Fruit fly (Drosophila melanogaster): ENCODE measurements around the gene mRpS7.
A peak's percentile ranks its signal among the peaks of the same experiment; 100 is the strongest.

mRpS7 gene

dm6 chr2L:10339841-10340240, 46.6 kb upstream of the mRpS7 start:
- TF ChIP-seq OdsH (GFP tag; optimal IDR thresholded peaks at IDR 0.05): no peak
- peak; percentile 24 for TF ChIP-seq Eip78C (GFP tag)
- peak; percentile 71 for TF ChIP-seq svp (GFP tag)

dm6 chr2L:10341405-10341804, 45.1 kb upstream of the mRpS7 start, which contains the start of gene CG31715:
CG31715 (plus strand) TSS chr2L:10341616.
- TF ChIP-seq CG6276 (GFP tag; optimal IDR thresholded peaks at IDR 0.05) (no peak), ss (GFP tag; optimal IDR thresholded peaks at IDR 0.05) (no peak), Eip78C (GFP tag) (no peak), OdsH (GFP tag; optimal IDR thresholded peaks at IDR 0.05) (no peak), eg (GFP tag; IDR thresholded peaks at IDR 0.05) (no peak), CG6854 (GFP tag; optimal IDR thresholded peaks at IDR 0.05) (no peak), CG8319 (GFP tag; optimal IDR thresholded peaks at IDR 0.05) (no peak), net (GFP tag; optimal IDR thresholded peaks at IDR 0.05) (no peak), CG16779 (tag; optimal IDR thresholded peaks at IDR 0.05) (no peak), Met (GFP tag; optimal IDR thresholded peaks at IDR 0.05) (peak; percentile 13), salr (GFP tag; optimal IDR thresholded peaks at IDR 0.05) (no peak), CG6792 (GFP tag; optimal IDR thresholded peaks at IDR 0.05) (no peak), CG9139 (GFP tag; optimal IDR thresholded peaks at IDR 0.05) (no peak), CG6808 (GFP tag; optimal IDR thresholded peaks at IDR 0.05) (no peak), svp (GFP tag) (peak; percentile 58), CG11902 (GFP tag; optimal IDR thresholded peaks at IDR 0.05) (no peak), dsx (GFP tag; optimal IDR thresholded peaks at IDR 0.05; ENCODE audit: poor library complexity, severe bottlenecking) (peak; percentile 27), CG11762 (GFP tag; optimal IDR thresholded peaks at IDR 0.05; ENCODE audit: insufficient read depth) (no peak), Eip75B (GFP tag; optimal IDR thresholded peaks at IDR 0.05) (peak; percentile 38), CG4318 (GFP tag; optimal IDR thresholded peaks at IDR 0.05) (no peak), fd59A (GFP tag; optimal IDR thresholded peaks at IDR 0.05) (no peak), CG6163 (GFP tag; IDR thresholded peaks at IDR 0.05) (no peak), CG15336 (GFP tag; IDR thresholded peaks at IDR 0.05) (no peak; the same call in 1 of the 2 replicates), CG1621 (tag; optimal IDR thresholded peaks at IDR 0.05) (no peak), CG34406 (GFP tag; optimal IDR thresholded peaks at IDR 0.05) (no peak), Gug (GFP tag; IDR thresholded peaks at IDR 0.05) (no peak), Eip93F (GFP tag; optimal IDR thresholded peaks at IDR 0.05) (peak; percentile 17), lz (GFP tag; optimal IDR thresholded peaks at IDR 0.05) (no peak), CG8632 (GFP tag; optimal IDR thresholded peaks at IDR 0.05) (peak; percentile 25), Sox15 (GFP tag; optimal IDR thresholded peaks at IDR 0.05) (no peak), Lpt (GFP tag; optimal IDR thresholded peaks at IDR 0.05) (no peak), achi (GFP tag; optimal IDR thresholded peaks at IDR 0.05) (peak; percentile 95), CG3919 (GFP tag; optimal IDR thresholded peaks at IDR 0.05) (no peak), esn (GFP tag; optimal IDR thresholded peaks at IDR 0.05) (peak; percentile 29), Hr38 (GFP tag; optimal IDR thresholded peaks at IDR 0.05) (no peak), cyc (GFP tag; optimal IDR thresholded peaks at IDR 0.05) (no peak), spab (GFP tag; optimal IDR thresholded peaks at IDR 0.05) (no peak), CG32006 (GFP tag; optimal IDR thresholded peaks at IDR 0.05) (no peak), fkh (GFP tag; optimal IDR thresholded peaks at IDR 0.05) (no peak), dac (GFP tag; optimal IDR thresholded peaks at IDR 0.05) (no peak), CG10669 (GFP tag; optimal IDR thresholded peaks at IDR 0.05) (no peak), CG3032 (tag; optimal IDR thresholded peaks at IDR 0.05) (no peak), Hr4 (GFP tag; optimal IDR thresholded peaks at IDR 0.05) (peak; percentile 16), Blimp-1 (GFP tag; optimal IDR thresholded peaks at IDR 0.05) (no peak), vri (GFP tag; optimal IDR thresholded peaks at IDR 0.05) (peak; percentile 35), Ets21C (GFP tag; optimal IDR thresholded peaks at IDR 0.05) (no peak), Sox102F (GFP tag; optimal IDR thresholded peaks at IDR 0.05) (peak; percentile 50), fd85E (GFP tag; optimal IDR thresholded peaks at IDR 0.05) (no peak), CG7368 (GFP tag; optimal IDR thresholded peaks at IDR 0.05) (no peak), Hr39 (GFP tag; optimal IDR thresholded peaks at IDR 0.05) (no peak)

Measured in whole organism, prepupa.